Worm (Caenorhabditis elegans): ENCODE results near the gene T21B4.15.

The T21B4.15 gene

DNA sequence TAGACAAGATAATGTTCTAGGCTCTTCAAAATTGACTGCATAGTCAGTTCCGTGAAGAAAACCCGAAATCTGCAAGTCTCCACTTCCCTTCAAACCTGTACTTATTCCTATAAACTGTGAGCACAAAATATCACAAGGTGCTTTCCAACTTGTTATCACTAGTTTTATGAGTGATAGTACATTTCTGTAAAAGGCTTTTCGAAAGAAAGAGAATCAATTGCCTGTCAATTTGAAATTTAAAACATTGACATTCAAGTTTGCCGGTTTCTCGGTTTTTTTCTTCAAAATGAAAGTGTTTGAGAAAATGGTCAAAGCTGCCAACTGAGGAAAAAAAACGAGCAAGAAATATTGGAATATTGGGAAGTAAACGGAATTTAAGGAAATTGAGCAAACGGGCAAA, 28.0 kb downstream of the T21B4.15 start:
- no peak for TF ChIP-seq sptf-1 (tag; optimal IDR thresholded peaks at IDR 0.05)
- no peak for TF ChIP-seq ces-1 (GFP tag; optimal IDR thresholded peaks at IDR 0.05)
- no peak for TF ChIP-seq elt-1 (tag; optimal IDR thresholded peaks at IDR 0.05; ENCODE audit: borderline replicate concordance, insufficient read depth)
- no peak for TF ChIP-seq elt-3 (tag; optimal IDR thresholded peaks at IDR 0.05)
- no peak for TF ChIP-seq pha-4 (tag; optimal IDR thresholded peaks at IDR 0.05)
- TF ChIP-seq lin-32 (GFP tag; optimal IDR thresholded peaks at IDR 0.05), result no peak
- TF ChIP-seq mep-1 (tag; optimal IDR thresholded peaks at IDR 0.05), result no peak
- no peak for TF ChIP-seq tbx-8 (GFP tag; optimal IDR thresholded peaks at IDR 0.05)
- TF ChIP-seq unc-39 (tag; optimal IDR thresholded peaks at IDR 0.05), result no peak
- no peak for TF ChIP-seq lin-13 (tag; optimal IDR thresholded peaks at IDR 0.05)
- TF ChIP-seq bed-3 (GFP tag; optimal IDR thresholded peaks at IDR 0.05), result no peak
- TF ChIP-seq nhr-237 (tag; optimal IDR thresholded peaks at IDR 0.05), result no peak

DNA sequence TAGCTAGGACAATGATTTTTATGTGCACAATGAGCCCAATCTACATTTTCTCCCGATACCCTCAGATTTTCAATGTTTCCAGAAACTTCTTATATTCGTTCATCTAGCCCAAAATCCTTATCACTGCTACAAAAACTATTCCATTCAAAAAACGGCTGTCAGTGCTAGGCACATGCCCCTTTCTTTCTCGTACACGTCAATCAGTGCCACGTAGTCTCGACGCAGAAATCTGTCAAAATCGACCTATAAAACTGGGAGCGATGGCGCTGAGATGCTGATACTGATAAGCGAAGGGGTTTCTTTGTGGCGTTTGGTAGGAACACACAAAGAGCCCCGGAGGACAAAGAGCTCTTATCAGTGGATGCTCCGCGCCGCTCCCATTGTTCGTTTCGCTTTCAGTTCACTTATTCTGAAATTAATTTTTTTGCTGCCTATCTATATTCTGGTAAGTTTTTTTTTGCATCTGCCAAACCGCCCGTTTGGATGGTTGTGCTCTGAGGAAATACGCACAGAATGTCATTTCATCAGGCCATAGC, 28.9 kb downstream of the T21B4.15 start, which contains the start of gene srh-70:
TSS of gene srh-70 (minus strand) at position 51 of the 536 bp plus-strand sequence.
- TF ChIP-seq unc-120 (tag; optimal IDR thresholded peaks at IDR 0.05; ENCODE audit: poor library complexity, severe bottlenecking), result no peak
- TF ChIP-seq ces-1 (GFP tag; optimal IDR thresholded peaks at IDR 0.05), result no peak
- TF ChIP-seq drap-1 (GFP tag; optimal IDR thresholded peaks at IDR 0.05), result no peak
- TF ChIP-seq sem-2 (GFP tag; optimal IDR thresholded peaks at IDR 0.05), result no peak
- TF ChIP-seq hlh-1 (tag; optimal IDR thresholded peaks at IDR 0.05), result no peak
- TF ChIP-seq lsy-2 (tag; optimal IDR thresholded peaks at IDR 0.05), result no peak
- TF ChIP-seq mab-5 (tag; optimal IDR thresholded peaks at IDR 0.05), result no peak
- TF ChIP-seq elt-3 (tag; optimal IDR thresholded peaks at IDR 0.05), result no peak
- TF ChIP-seq lin-13 (tag; optimal IDR thresholded peaks at IDR 0.05), result no peak
- no peak for TF ChIP-seq nhr-12 (tag; optimal IDR thresholded peaks at IDR 0.05)
- TF ChIP-seq zip-8 (tag; optimal IDR thresholded peaks at IDR 0.05), result no peak
- no peak for TF ChIP-seq ham-2 (GFP tag; optimal IDR thresholded peaks at IDR 0.05)
- no peak for TF ChIP-seq snpc-4 (tag; optimal IDR thresholded peaks at IDR 0.05)
- TF ChIP-seq ceh-83 (GFP tag; optimal IDR thresholded peaks at IDR 0.05), result no peak
- TF ChIP-seq mep-1 (tag; optimal IDR thresholded peaks at IDR 0.05), result no peak
- no peak for TF ChIP-seq nhr-237 (tag; optimal IDR thresholded peaks at IDR 0.05)
- TF ChIP-seq flh-1 (GFP tag; optimal IDR thresholded peaks at IDR 0.05), result no peak
- no peak for TF ChIP-seq M03D4.4 (tag; optimal IDR thresholded peaks at IDR 0.05)

DNA sequence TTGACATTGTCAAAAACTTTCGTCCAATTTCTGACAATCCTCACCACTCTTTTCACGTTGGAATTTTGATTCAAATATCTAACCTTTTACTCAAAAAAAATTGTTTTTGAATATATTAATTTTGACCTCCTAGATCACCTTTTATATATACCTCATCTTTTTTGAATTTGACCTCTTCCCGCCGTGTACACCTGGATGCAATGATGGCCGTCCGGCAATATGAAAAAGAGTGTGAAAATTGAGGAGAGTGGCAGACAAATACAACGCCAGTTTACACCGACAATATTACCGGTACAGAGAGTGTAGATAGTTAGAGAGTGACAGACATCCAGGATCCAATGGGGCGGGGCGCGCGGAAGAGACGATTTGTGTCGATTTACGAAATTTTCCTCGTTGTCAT, 29.6 kb downstream of the T21B4.15 start, which contains the start of gene ceh-99:
TSS of gene ceh-99 (plus strand) at position 366 of the 400 bp plus-strand sequence.
- TF ChIP-seq mep-1 (tag; optimal IDR thresholded peaks at IDR 0.05) (no peak), sptf-1 (tag; optimal IDR thresholded peaks at IDR 0.05) (no peak), tbx-8 (GFP tag; optimal IDR thresholded peaks at IDR 0.05) (no peak), ceh-39 (tag; optimal IDR thresholded peaks at IDR 0.05) (no peak), nhr-2 (tag; optimal IDR thresholded peaks at IDR 0.05) (no peak), M03D4.4 (tag; optimal IDR thresholded peaks at IDR 0.05) (no peak), ceh-43 (GFP tag; optimal IDR thresholded peaks at IDR 0.05) (no peak), pha-4 (tag; optimal IDR thresholded peaks at IDR 0.05) (no peak), mab-5 (tag; optimal IDR thresholded peaks at IDR 0.05) (no peak), ztf-11 (tag; optimal IDR thresholded peaks at IDR 0.05) (no peak)

DNA sequence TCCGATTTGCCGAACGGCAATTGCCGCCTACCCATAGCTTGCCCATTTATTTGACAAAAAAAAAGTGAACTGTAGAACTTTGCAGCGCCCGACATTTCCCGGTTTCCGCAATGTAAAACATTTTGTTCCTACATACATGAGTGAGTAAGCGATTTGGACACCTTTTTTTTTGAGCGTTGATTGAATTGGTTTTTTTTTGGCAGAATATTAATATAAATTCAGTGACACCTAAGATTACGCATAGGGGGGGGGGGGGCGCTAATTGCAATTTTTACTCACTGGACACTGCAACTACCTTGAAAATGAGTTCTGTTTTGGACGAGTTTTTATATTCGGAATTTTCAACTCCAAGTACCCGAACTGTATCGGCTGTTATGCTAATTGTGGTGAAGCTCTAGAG, 35.5 kb downstream of the T21B4.15 start, which contains the start of gene srx-118:
TSS of gene srx-118 (plus strand) at position 301 of the 400 bp plus-strand sequence.
- TF ChIP-seq ceh-43 (GFP tag; optimal IDR thresholded peaks at IDR 0.05) (no peak), nhr-237 (tag; optimal IDR thresholded peaks at IDR 0.05) (no peak), ceh-39 (tag; optimal IDR thresholded peaks at IDR 0.05) (no peak), sem-2 (GFP tag; optimal IDR thresholded peaks at IDR 0.05) (no peak), flh-1 (GFP tag; optimal IDR thresholded peaks at IDR 0.05) (no peak), sptf-1 (tag; optimal IDR thresholded peaks at IDR 0.05) (no peak), zip-8 (tag; optimal IDR thresholded peaks at IDR 0.05) (no peak), ztf-11 (tag; optimal IDR thresholded peaks at IDR 0.05) (no peak), hlh-1 (tag; optimal IDR thresholded peaks at IDR 0.05) (no peak), snpc-4 (tag; optimal IDR thresholded peaks at IDR 0.05) (no peak), bed-3 (GFP tag; optimal IDR thresholded peaks at IDR 0.05) (no peak), lin-13 (tag; optimal IDR thresholded peaks at IDR 0.05) (no peak), mls-2 (tag; optimal IDR thresholded peaks at IDR 0.05) (no peak), lin-32 (GFP tag; optimal IDR thresholded peaks at IDR 0.05) (no peak), unc-120 (tag; optimal IDR thresholded peaks at IDR 0.05; ENCODE audit: poor library complexity, severe bottlenecking) (no peak), blmp-1 (tag; optimal IDR thresholded peaks at IDR 0.05) (no peak), tbx-8 (GFP tag; optimal IDR thresholded peaks at IDR 0.05) (no peak), lsy-2 (tag; optimal IDR thresholded peaks at IDR 0.05) (no peak)

Data from whole organism, mixed stage, embryonic.